Worm (Caenorhabditis elegans) whole organism, L3 larva: ENCODE data around the gene srx-82.

Experiments used
- R02D3.7 ChIP-seq: fragments of 150-350 bp; optimal IDR thresholded peaks from 2 replicates; lab custom pipeline; 2014; ENCODE audit warnings: missing biosample characterization, missing genetic modification characterization
- ZK546.5 ChIP-seq: sonication (generic microtip); optimal IDR thresholded peaks from 2 replicates; lab custom pipeline; 2017; ENCODE audit warnings: missing biosample characterization, missing genetic modification characterization
- aly-2 ChIP-seq: fragments of 150-350 bp; optimal IDR thresholded peaks from 2 replicates; lab custom pipeline; 2014; ENCODE audit warnings: missing biosample characterization, missing genetic modification characterization
- ama-1 ChIP-seq: fragments of 150-350 bp; optimal IDR thresholded peaks from 2 replicates; lab custom pipeline; 2018
- ceh-16 ChIP-seq: sonication (generic microtip); optimal IDR thresholded peaks from 2 replicates; lab custom pipeline; 2017; ENCODE audit warnings: missing biosample characterization, missing genetic modification characterization
- ceh-28 ChIP-seq: fragments of 150-350 bp; optimal IDR thresholded peaks from 2 replicates; lab custom pipeline; 2014; ENCODE audit warnings: missing biosample characterization, missing genetic modification reagents, missing genetic modification characterization
- ceh-9 ChIP-seq: sonication (generic microtip); optimal IDR thresholded peaks from 2 replicates; lab custom pipeline; 2018; ENCODE audit warnings: missing biosample characterization, missing genetic modification characterization
- egl-27 ChIP-seq: sonication (generic microtip); optimal IDR thresholded peaks from 4 replicates; lab custom pipeline; 2017; ENCODE audit warnings: missing biosample characterization, missing genetic modification reagents, missing genetic modification characterization
- egl-5 ChIP-seq: fragments of 150-350 bp; optimal IDR thresholded peaks from 2 replicates; lab custom pipeline; 2017; ENCODE audit warnings: missing biosample characterization, missing genetic modification reagents, missing genetic modification characterization, inconsistent platforms
- elt-1 ChIP-seq: fragments of 150-350 bp; optimal IDR thresholded peaks from 2 replicates; lab custom pipeline; 2014; ENCODE audit warnings: missing biosample characterization, missing genetic modification characterization
- elt-2 ChIP-seq: sonication (generic microtip); optimal IDR thresholded peaks from 2 replicates; lab custom pipeline; 2016; ENCODE audit warnings: missing genetic modification reagents, mild to moderate bottlenecking, missing genetic modification characterization, missing compliant biosample characterization
- eor-1 ChIP-seq, 2 experiments: fragments of 150-350 bp; optimal IDR thresholded peaks; 2 replicates each; lab custom pipeline; 2014 to 2018; ENCODE audit warnings: missing biosample characterization in 2 of 2, missing genetic modification characterization in 2 of 2
- fkh-10 ChIP-seq: sonication (generic microtip); optimal IDR thresholded peaks from 2 replicates; lab custom pipeline; 2017; ENCODE audit warnings: missing biosample characterization, missing genetic modification reagents, missing genetic modification characterization
- fkh-2 ChIP-seq: fragments of 150-350 bp; optimal IDR thresholded peaks from 2 replicates; lab custom pipeline; 2014; ENCODE audit warnings: missing biosample characterization, missing genetic modification reagents, missing genetic modification characterization
- hmg-11 ChIP-seq: sonication (generic microtip); optimal IDR thresholded peaks from 2 replicates; lab custom pipeline; 2016; ENCODE audit warnings: missing genetic modification characterization, missing compliant biosample characterization
- jun-1 ChIP-seq: fragments of 150-350 bp; optimal IDR thresholded peaks from 2 replicates; lab custom pipeline; 2014; ENCODE audit warnings: missing biosample characterization, missing genetic modification reagents, missing genetic modification characterization
- lin-15B ChIP-seq: fragments of 150-350 bp; optimal IDR thresholded peaks from 2 replicates; lab custom pipeline; 2014; ENCODE audit warnings: missing biosample characterization, missing genetic modification characterization
- lin-39 ChIP-seq: fragments of 150-350 bp; optimal IDR thresholded peaks from 2 replicates; lab custom pipeline; 2018; ENCODE audit warnings: missing biosample characterization, missing genetic modification reagents, missing genetic modification characterization
- lsy-12 ChIP-seq: sonication (generic microtip); optimal IDR thresholded peaks from 2 replicates; lab custom pipeline; 2016; ENCODE audit warnings: mild to moderate bottlenecking, missing genetic modification characterization, missing compliant biosample characterization
- mdl-1 ChIP-seq: fragments of 150-350 bp; optimal IDR thresholded peaks from 2 replicates; lab custom pipeline; 2014; ENCODE audit warnings: missing biosample characterization, missing genetic modification characterization
- mml-1 ChIP-seq: fragments of 150-350 bp; sonication (generic microtip); optimal IDR thresholded peaks from 3 replicates; lab custom pipeline; 2014; ENCODE audit warnings: missing biosample characterization, missing genetic modification characterization
- nfya-1 ChIP-seq: sonication (generic microtip); optimal IDR thresholded peaks from 2 replicates; lab custom pipeline; 2017; ENCODE audit warnings: missing genetic modification characterization, mild to moderate bottlenecking, missing compliant biosample characterization, antibody characterized with exemption, moderate library complexity; ENCODE audit not compliant: insufficient read depth
- nhr-11 ChIP-seq: fragments of 150-350 bp; optimal IDR thresholded peaks from 2 replicates; lab custom pipeline; 2014; ENCODE audit warnings: missing biosample characterization, missing genetic modification characterization
- nhr-12 ChIP-seq: fragments of 150-350 bp; optimal IDR thresholded peaks from 2 replicates; lab custom pipeline; 2014; ENCODE audit warnings: missing biosample characterization, missing genetic modification characterization
- nhr-23 ChIP-seq: fragments of 150-350 bp; optimal IDR thresholded peaks from 2 replicates; lab custom pipeline; 2014; ENCODE audit warnings: missing biosample characterization, missing genetic modification reagents, missing genetic modification characterization
- nhr-237 ChIP-seq: fragments of 150-350 bp; optimal IDR thresholded peaks from 2 replicates; lab custom pipeline; 2014; ENCODE audit warnings: missing biosample characterization, missing genetic modification characterization
- nhr-25 ChIP-seq: sonication (generic microtip); optimal IDR thresholded peaks from 2 replicates; lab custom pipeline; 2017; ENCODE audit warnings: missing biosample characterization, missing genetic modification characterization
- nhr-28 ChIP-seq: fragments of 150-350 bp; optimal IDR thresholded peaks from 2 replicates; lab custom pipeline; 2014; ENCODE audit warnings: missing biosample characterization, missing genetic modification characterization
- nhr-43 ChIP-seq: sonication (generic microtip); optimal IDR thresholded peaks from 2 replicates; lab custom pipeline; 2016; ENCODE audit warnings: mild to moderate bottlenecking, missing genetic modification characterization, missing compliant biosample characterization; ENCODE audit not compliant: poor library complexity, severe bottlenecking
- nhr-77 ChIP-seq: fragments of 150-350 bp; optimal IDR thresholded peaks from 2 replicates; lab custom pipeline; 2014; ENCODE audit warnings: missing biosample characterization, missing genetic modification characterization
- pha-4 ChIP-seq: fragments of 150-350 bp; optimal IDR thresholded peaks from 2 replicates; lab custom pipeline; 2014; ENCODE audit warnings: missing biosample characterization, missing genetic modification reagents, missing genetic modification characterization
- skn-1 ChIP-seq: fragments of 150-350 bp; optimal IDR thresholded peaks from 2 replicates; lab custom pipeline; 2014; ENCODE audit warnings: missing biosample characterization, missing genetic modification characterization
- snpc-4 ChIP-seq: fragments of 150-350 bp; optimal IDR thresholded peaks from 2 replicates; lab custom pipeline; 2014; ENCODE audit warnings: missing biosample characterization, missing genetic modification characterization
- tbx-2 ChIP-seq: sonication (generic microtip); optimal IDR thresholded peaks from 2 replicates; lab custom pipeline; 2016; ENCODE audit warnings: mild to moderate bottlenecking, missing genetic modification characterization, missing compliant biosample characterization
- unc-39 ChIP-seq: sonication (generic microtip); optimal IDR thresholded peaks from 4 replicates; lab custom pipeline; 2017; ENCODE audit warnings: missing biosample characterization, missing genetic modification characterization
- unc-62 ChIP-seq: fragments of 150-350 bp; sonication (generic microtip); optimal IDR thresholded peaks from 4 replicates; lab custom pipeline; 2014; ENCODE audit warnings: missing biosample characterization, missing genetic modification reagents, missing genetic modification characterization
- zag-1 ChIP-seq: fragments of 150-350 bp; optimal IDR thresholded peaks from 2 replicates; lab custom pipeline; 2014; ENCODE audit warnings: missing biosample characterization, missing genetic modification characterization
- ztf-11 ChIP-seq: fragments of 150-350 bp; optimal IDR thresholded peaks from 2 replicates; lab custom pipeline; 2014; ENCODE audit warnings: missing biosample characterization, missing genetic modification characterization
- ztf-4 ChIP-seq: fragments of 150-350 bp; optimal IDR thresholded peaks from 2 replicates; lab custom pipeline; 2014; ENCODE audit warnings: missing biosample characterization, missing genetic modification characterization

Gene srx-82

DNA sequence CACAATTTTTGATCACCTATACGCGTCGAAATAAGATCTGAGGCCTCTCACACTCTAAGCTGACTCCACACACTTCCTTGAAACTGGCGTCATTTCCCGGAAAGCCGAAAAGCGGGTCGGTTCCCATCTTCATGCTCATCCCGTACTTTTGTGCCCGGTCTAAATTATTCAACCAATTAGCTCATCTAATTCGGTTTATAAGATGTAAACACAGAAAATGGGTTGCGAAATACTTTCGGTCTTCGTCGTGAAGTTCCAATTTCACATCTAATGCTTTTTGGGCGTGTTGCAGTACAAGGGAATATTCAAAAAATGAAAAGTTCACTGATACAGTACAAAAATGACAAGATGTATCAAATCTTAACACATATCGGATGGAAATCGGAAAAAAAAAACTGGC lies 41.6 kb downstream of the srx-82 start:
- TF ChIP-seq ceh-28 (no peak), ceh-9 (no peak), ztf-4 (tag; lab: Kevin White, UChicago) (no peak), ama-1 (lab: Kevin White, UChicago) (no peak), lsy-12 (no peak), nhr-11 (no peak), unc-39 (tag; lab: Kevin White, UChicago) (no peak)

DNA sequence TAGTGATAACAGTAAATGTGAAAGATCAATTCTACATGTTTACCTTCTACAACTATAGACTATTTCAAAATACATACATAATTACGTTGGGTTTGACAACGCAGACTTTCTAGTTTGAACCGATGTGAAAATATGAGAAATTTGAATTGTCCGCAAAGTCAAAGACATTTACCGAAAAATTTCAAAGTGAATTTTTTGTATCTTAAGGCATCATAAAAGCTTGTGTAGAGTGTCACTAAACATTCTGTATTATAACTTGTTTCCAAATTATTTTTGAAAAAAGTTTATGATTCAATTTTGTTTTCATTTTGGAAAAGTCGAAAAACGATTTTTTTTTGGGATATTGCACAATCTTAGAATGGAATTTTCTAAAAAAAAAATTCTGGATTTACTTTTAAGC lies 46.1 kb downstream of the srx-82 start:
- TF ChIP-seq nhr-25, result no peak
- no peak for TF ChIP-seq nhr-23 (tag; lab: Kevin White, UChicago)
- TF ChIP-seq ztf-11 (tag; lab: Kevin White, UChicago), result no peak
- TF ChIP-seq snpc-4 (tag; lab: Kevin White, UChicago), result no peak
- TF ChIP-seq aly-2, result no peak
- no peak for TF ChIP-seq zag-1
- no peak for TF ChIP-seq nhr-43 (tag; lab: Kevin White, UChicago)
- TF ChIP-seq nhr-11, result no peak
- TF ChIP-seq nhr-77 (tag; lab: Kevin White, UChicago), result no peak
- no peak for TF ChIP-seq lsy-12
- TF ChIP-seq elt-2, result no peak
- TF ChIP-seq, all 47 proteins: peak for 0

DNA sequence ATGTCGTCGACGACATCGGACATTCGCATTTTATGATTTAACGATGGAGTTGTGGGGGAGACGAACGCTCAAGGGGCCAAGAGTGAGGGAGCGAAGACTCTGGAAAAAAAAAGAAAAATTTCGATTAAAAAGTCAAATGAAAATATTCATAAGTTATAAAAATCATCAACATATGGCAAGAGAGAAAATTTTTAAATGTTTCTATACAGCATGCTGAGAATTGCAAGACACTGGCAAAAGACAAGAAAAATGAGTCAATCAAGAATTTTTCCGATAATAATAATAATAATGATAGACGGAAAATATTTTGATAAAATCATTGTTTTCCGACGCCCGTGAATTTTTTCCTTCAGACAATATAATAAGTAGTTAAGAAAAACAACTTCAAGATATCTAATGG lies 47.7 kb downstream of the srx-82 start, which contains the start of gene sipa-1:
TSS of gene sipa-1 (minus strand) at position 101 of the 400 bp plus-strand sequence.
- TF ChIP-seq jun-1 (tag; lab: Kevin White, UChicago), result no peak
- TF ChIP-seq ceh-9, result no peak
- no peak for TF ChIP-seq ztf-4 (tag; lab: Kevin White, UChicago)
- no peak for TF ChIP-seq nhr-28 (tag; lab: Kevin White, UChicago)
- no peak for TF ChIP-seq fkh-2 (tag; lab: Kevin White, UChicago)
- no peak for TF ChIP-seq R02D3.7 (tag; lab: Kevin White, UChicago)
- no peak for TF ChIP-seq elt-1 (tag; lab: Kevin White, UChicago)
- no peak for TF ChIP-seq egl-27 (tag; lab: Kevin White, UChicago)
- TF ChIP-seq, all 47 proteins: peak for 0

DNA sequence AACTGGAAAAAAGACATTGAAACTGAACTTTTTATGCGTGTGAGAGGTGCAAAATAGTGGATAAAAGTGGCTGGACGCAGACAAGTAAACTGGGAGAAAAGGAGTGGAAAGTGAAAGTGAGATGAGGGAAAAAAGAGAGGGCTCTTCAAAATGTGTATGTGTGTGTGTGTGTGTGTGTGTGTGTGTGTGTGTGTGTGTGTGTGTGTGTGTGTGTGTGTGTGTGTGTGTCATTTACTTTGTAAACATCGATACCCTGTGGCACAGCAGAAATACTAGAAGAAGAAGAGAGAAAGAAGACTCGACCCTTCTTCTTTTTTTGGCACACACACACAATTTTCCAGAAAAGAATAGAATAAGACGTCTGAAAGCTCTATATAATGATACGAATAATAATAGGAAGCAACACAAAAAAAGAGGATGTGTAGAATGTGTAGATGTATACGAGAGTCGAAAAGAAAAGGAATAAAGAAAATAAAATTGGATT lies 49.1 kb downstream of the srx-82 start:
- peak; percentile 38 for TF ChIP-seq jun-1 (tag; lab: Kevin White, UChicago)
- TF ChIP-seq egl-5, result peak; percentile 75
- peak; percentile 18 for TF ChIP-seq mdl-1
- peak; percentile 51 for TF ChIP-seq lsy-12
- TF ChIP-seq pha-4 (tag; lab: Kevin White, UChicago), result peak; percentile 83
- TF ChIP-seq snpc-4 (tag; lab: Kevin White, UChicago), result peak; percentile 30
- TF ChIP-seq egl-27 (tag; lab: Kevin White, UChicago), result no peak
- TF ChIP-seq lin-39 (tag; lab: Kevin White, UChicago), result peak; percentile 56
- no peak for TF ChIP-seq mml-1
- TF ChIP-seq hmg-11 (tag; lab: Kevin White, UChicago), result peak; percentile 6
- no peak for TF ChIP-seq skn-1 (tag; lab: Kevin White, UChicago)
- no peak for TF ChIP-seq ZK546.5
- no peak for TF ChIP-seq nhr-12 (tag; lab: Kevin White, UChicago)
- TF ChIP-seq nhr-11, result peak; percentile 65
- TF ChIP-seq nfya-1, result peak; percentile 73
- TF ChIP-seq ceh-9, result no peak

DNA sequence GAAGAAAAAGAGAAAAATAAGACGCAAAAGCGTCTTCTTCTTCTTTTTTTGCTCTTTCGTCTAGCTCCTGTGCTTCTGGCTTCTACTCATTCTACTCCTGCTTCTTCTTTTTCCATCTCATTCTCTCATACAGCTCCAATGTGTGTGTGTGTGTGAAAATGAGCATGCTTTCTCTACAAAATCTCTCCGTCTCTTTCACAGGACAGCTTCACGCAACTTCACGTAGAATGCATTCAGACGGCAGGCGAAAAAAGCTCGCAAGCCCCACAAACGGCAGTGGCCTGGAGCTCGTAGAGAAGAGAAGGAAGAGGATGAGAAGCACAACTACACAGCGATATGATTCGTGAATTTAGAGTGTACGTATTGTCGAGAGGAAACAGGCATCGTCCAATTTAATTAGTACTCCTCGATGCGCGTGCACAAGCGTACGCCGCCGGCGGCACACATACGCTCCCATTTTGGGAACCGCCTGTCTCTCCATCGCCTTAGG lies 51.8 kb downstream of the srx-82 start:
- TF ChIP-seq lin-15B (tag; lab: Kevin White, UChicago) (peak; percentile 36), eor-1 (tag; optimal IDR thresholded peaks at IDR 0.05; lab: Kevin White, UChicago) (no peak), hmg-11 (tag; lab: Kevin White, UChicago) (peak; percentile 27), nhr-11 (peak; percentile 33), fkh-10 (GFP tag; lab: Kevin White, UChicago) (peak; percentile 77), nhr-28 (tag; lab: Kevin White, UChicago) (no peak), snpc-4 (tag; lab: Kevin White, UChicago) (peak; percentile 9), mdl-1 (peak; percentile 54), unc-62 (peak; percentile 5), skn-1 (tag; lab: Kevin White, UChicago) (peak; percentile 59), nhr-237 (no peak), jun-1 (tag; lab: Kevin White, UChicago) (no peak), egl-5 (peak; percentile 16), zag-1 (peak; percentile 14), ztf-4 (tag; lab: Kevin White, UChicago) (no peak), lin-39 (tag; lab: Kevin White, UChicago) (peak; percentile 56), ceh-16 (tag; lab: Kevin White, UChicago) (no peak), tbx-2 (peak; percentile 25), nhr-77 (tag; lab: Kevin White, UChicago) (no peak), nfya-1 (peak; percentile 74)
